Worm (Caenorhabditis elegans) whole organism, L3 larva: ENCODE results near the gene rbm-42.
A peak's percentile ranks its signal among the peaks of the same experiment; 100 is the strongest.

Source experiments
- R02D3.7 ChIP-seq: fragments of 150-350 bp; optimal IDR thresholded peaks from 2 replicates; lab custom pipeline; 2014; ENCODE audit warnings: missing biosample characterization, missing genetic modification characterization
- ama-1 ChIP-seq: fragments of 150-350 bp; optimal IDR thresholded peaks from 2 replicates; lab custom pipeline; 2018
- ceh-16 ChIP-seq: sonication (generic microtip); optimal IDR thresholded peaks from 2 replicates; lab custom pipeline; 2017; ENCODE audit warnings: missing biosample characterization, missing genetic modification characterization
- ceh-28 ChIP-seq: fragments of 150-350 bp; optimal IDR thresholded peaks from 2 replicates; lab custom pipeline; 2014; ENCODE audit warnings: missing biosample characterization, missing genetic modification reagents, missing genetic modification characterization
- ceh-82 ChIP-seq: fragments of 150-350 bp; optimal IDR thresholded peaks from 2 replicates; lab custom pipeline; 2014; ENCODE audit warnings: missing biosample characterization, missing genetic modification characterization
- ceh-9 ChIP-seq: sonication (generic microtip); optimal IDR thresholded peaks from 2 replicates; lab custom pipeline; 2018; ENCODE audit warnings: missing biosample characterization, missing genetic modification characterization
- daf-12 ChIP-seq: fragments of 150-350 bp; optimal IDR thresholded peaks from 2 replicates; lab custom pipeline; 2014; ENCODE audit warnings: missing biosample characterization, missing genetic modification reagents, missing genetic modification characterization
- egl-27 ChIP-seq: sonication (generic microtip); optimal IDR thresholded peaks from 4 replicates; lab custom pipeline; 2017; ENCODE audit warnings: missing biosample characterization, missing genetic modification reagents, missing genetic modification characterization
- elt-1 ChIP-seq: fragments of 150-350 bp; optimal IDR thresholded peaks from 2 replicates; lab custom pipeline; 2014; ENCODE audit warnings: missing biosample characterization, missing genetic modification characterization
- elt-2 ChIP-seq: sonication (generic microtip); optimal IDR thresholded peaks from 2 replicates; lab custom pipeline; 2016; ENCODE audit warnings: missing genetic modification reagents, mild to moderate bottlenecking, missing genetic modification characterization, missing compliant biosample characterization
- elt-3 ChIP-seq, 3 experiments: fragments of 150-350 bp in 1 of 3; sonication (generic microtip) in 2 of 3; optimal IDR thresholded peaks; 2 replicates in 2 of 3; 4 replicates in 1 of 3; lab custom pipeline; 2014 to 2017; ENCODE audit warnings: missing biosample characterization in 3 of 3, missing genetic modification characterization in 3 of 3
- fkh-2 ChIP-seq: fragments of 150-350 bp; optimal IDR thresholded peaks from 2 replicates; lab custom pipeline; 2014; ENCODE audit warnings: missing biosample characterization, missing genetic modification reagents, missing genetic modification characterization
- fos-1 ChIP-seq: fragments of 150-350 bp; optimal IDR thresholded peaks from 2 replicates; lab custom pipeline; 2014; ENCODE audit warnings: missing biosample characterization, missing genetic modification characterization
- hmg-11 ChIP-seq: sonication (generic microtip); optimal IDR thresholded peaks from 2 replicates; lab custom pipeline; 2016; ENCODE audit warnings: missing genetic modification characterization, missing compliant biosample characterization
- jun-1 ChIP-seq: fragments of 150-350 bp; optimal IDR thresholded peaks from 2 replicates; lab custom pipeline; 2014; ENCODE audit warnings: missing biosample characterization, missing genetic modification reagents, missing genetic modification characterization
- lin-15B ChIP-seq: fragments of 150-350 bp; optimal IDR thresholded peaks from 2 replicates; lab custom pipeline; 2014; ENCODE audit warnings: missing biosample characterization, missing genetic modification characterization
- lin-39 ChIP-seq: fragments of 150-350 bp; optimal IDR thresholded peaks from 2 replicates; lab custom pipeline; 2018; ENCODE audit warnings: missing biosample characterization, missing genetic modification reagents, missing genetic modification characterization
- lsy-12 ChIP-seq: sonication (generic microtip); optimal IDR thresholded peaks from 2 replicates; lab custom pipeline; 2016; ENCODE audit warnings: mild to moderate bottlenecking, missing genetic modification characterization, missing compliant biosample characterization
- mdl-1 ChIP-seq: fragments of 150-350 bp; optimal IDR thresholded peaks from 2 replicates; lab custom pipeline; 2014; ENCODE audit warnings: missing biosample characterization, missing genetic modification characterization
- mml-1 ChIP-seq: fragments of 150-350 bp; sonication (generic microtip); optimal IDR thresholded peaks from 3 replicates; lab custom pipeline; 2014; ENCODE audit warnings: missing biosample characterization, missing genetic modification characterization
- nfya-1 ChIP-seq: sonication (generic microtip); optimal IDR thresholded peaks from 2 replicates; lab custom pipeline; 2017; ENCODE audit warnings: missing genetic modification characterization, mild to moderate bottlenecking, missing compliant biosample characterization, antibody characterized with exemption, moderate library complexity; ENCODE audit not compliant: insufficient read depth
- nhr-11 ChIP-seq: fragments of 150-350 bp; optimal IDR thresholded peaks from 2 replicates; lab custom pipeline; 2014; ENCODE audit warnings: missing biosample characterization, missing genetic modification characterization
- nhr-23 ChIP-seq: fragments of 150-350 bp; optimal IDR thresholded peaks from 2 replicates; lab custom pipeline; 2014; ENCODE audit warnings: missing biosample characterization, missing genetic modification reagents, missing genetic modification characterization
- nhr-237 ChIP-seq: fragments of 150-350 bp; optimal IDR thresholded peaks from 2 replicates; lab custom pipeline; 2014; ENCODE audit warnings: missing biosample characterization, missing genetic modification characterization
- nhr-25 ChIP-seq: sonication (generic microtip); optimal IDR thresholded peaks from 2 replicates; lab custom pipeline; 2017; ENCODE audit warnings: missing biosample characterization, missing genetic modification characterization
- nhr-28 ChIP-seq: fragments of 150-350 bp; optimal IDR thresholded peaks from 2 replicates; lab custom pipeline; 2014; ENCODE audit warnings: missing biosample characterization, missing genetic modification characterization
- nhr-43 ChIP-seq: sonication (generic microtip); optimal IDR thresholded peaks from 2 replicates; lab custom pipeline; 2016; ENCODE audit warnings: mild to moderate bottlenecking, missing genetic modification characterization, missing compliant biosample characterization; ENCODE audit not compliant: poor library complexity, severe bottlenecking
- nhr-67 ChIP-seq: fragments of 150-350 bp; optimal IDR thresholded peaks from 2 replicates; lab custom pipeline; 2014; ENCODE audit warnings: missing biosample characterization, missing genetic modification characterization
- nhr-76 ChIP-seq: fragments of 150-350 bp; sonication (generic microtip); optimal IDR thresholded peaks from 5 replicates; lab custom pipeline; 2014; ENCODE audit warnings: missing biosample characterization, missing genetic modification characterization
- nhr-77 ChIP-seq: fragments of 150-350 bp; optimal IDR thresholded peaks from 2 replicates; lab custom pipeline; 2014; ENCODE audit warnings: missing biosample characterization, missing genetic modification characterization
- pha-4 ChIP-seq: fragments of 150-350 bp; optimal IDR thresholded peaks from 2 replicates; lab custom pipeline; 2014; ENCODE audit warnings: missing biosample characterization, missing genetic modification reagents, missing genetic modification characterization
- pqm-1 ChIP-seq: fragments of 150-350 bp; optimal IDR thresholded peaks from 2 replicates; lab custom pipeline; 2017; ENCODE audit warnings: missing biosample characterization, missing genetic modification characterization, inconsistent platforms
- skn-1 ChIP-seq: fragments of 150-350 bp; optimal IDR thresholded peaks from 2 replicates; lab custom pipeline; 2014; ENCODE audit warnings: missing biosample characterization, missing genetic modification characterization
- snpc-4 ChIP-seq: fragments of 150-350 bp; optimal IDR thresholded peaks from 2 replicates; lab custom pipeline; 2014; ENCODE audit warnings: missing biosample characterization, missing genetic modification characterization
- tbx-2 ChIP-seq: sonication (generic microtip); optimal IDR thresholded peaks from 2 replicates; lab custom pipeline; 2016; ENCODE audit warnings: mild to moderate bottlenecking, missing genetic modification characterization, missing compliant biosample characterization
- unc-39 ChIP-seq: sonication (generic microtip); optimal IDR thresholded peaks from 4 replicates; lab custom pipeline; 2017; ENCODE audit warnings: missing biosample characterization, missing genetic modification characterization
- unc-62 ChIP-seq: fragments of 150-350 bp; sonication (generic microtip); optimal IDR thresholded peaks from 4 replicates; lab custom pipeline; 2014; ENCODE audit warnings: missing biosample characterization, missing genetic modification reagents, missing genetic modification characterization
- ztf-11 ChIP-seq: fragments of 150-350 bp; optimal IDR thresholded peaks from 2 replicates; lab custom pipeline; 2014; ENCODE audit warnings: missing biosample characterization, missing genetic modification characterization
- ztf-4 ChIP-seq: fragments of 150-350 bp; optimal IDR thresholded peaks from 2 replicates; lab custom pipeline; 2014; ENCODE audit warnings: missing biosample characterization, missing genetic modification characterization

The rbm-42 gene

ce11 chrIII:5200349-5200748 is 47.3 kb upstream of the rbm-42 start:
- peak; percentile 49 for TF ChIP-seq elt-2 (tag; lab: Kevin White, UChicago)
- peak; percentile 52 for TF ChIP-seq pqm-1 (tag; lab: Kevin White, UChicago)
- TF ChIP-seq ceh-82 (tag; lab: Kevin White, UChicago) = no peak
- no peak for TF ChIP-seq mdl-1
- TF ChIP-seq jun-1 (tag; lab: Kevin White, UChicago) = peak; percentile 38
- no peak for TF ChIP-seq nhr-67
- no peak for TF ChIP-seq ceh-28
- TF ChIP-seq pha-4 (tag; lab: Kevin White, UChicago) = peak; percentile 68
- TF ChIP-seq ztf-4 = no peak
- TF ChIP-seq, all 47 proteins: peak for 4

ce11 chrIII:5199577-5199976 is 46.5 kb upstream of the rbm-42 start, which contains the start of gene emb-8:
Gene emb-8, minus strand, starts transcription at chrIII:5199677.
- TF ChIP-seq ztf-4 = no peak
- no peak for TF ChIP-seq nhr-76 (tag; lab: Kevin White, UChicago)
- no peak for TF ChIP-seq nhr-25 (tag; lab: Kevin White, UChicago)
- TF ChIP-seq pqm-1 (tag; lab: Kevin White, UChicago) = no peak
- TF ChIP-seq nhr-11 = no peak
- no peak for TF ChIP-seq skn-1 (tag; lab: Kevin White, UChicago)
- no peak for TF ChIP-seq ceh-9 (tag; lab: Kevin White, UChicago)
- no peak for TF ChIP-seq elt-1
- no peak for TF ChIP-seq lin-39 (tag; lab: Kevin White, UChicago)
- no peak for TF ChIP-seq unc-39
- TF ChIP-seq fos-1 (tag; lab: Kevin White, UChicago) = no peak
- TF ChIP-seq nhr-77 (tag; lab: Kevin White, UChicago) = no peak
- no peak for TF ChIP-seq jun-1 (tag; lab: Kevin White, UChicago)
- TF ChIP-seq, all 47 proteins: peak for 0

- peak; percentile 31 for TF ChIP-seq nhr-25 (tag; lab: Kevin White, UChicago)
- TF ChIP-seq ceh-16 (tag; lab: Kevin White, UChicago) = no peak
- peak; percentile 69 for TF ChIP-seq ama-1 (lab: Kevin White, UChicago)
- peak; percentile 19 for TF ChIP-seq nhr-43 (tag; lab: Kevin White, UChicago)
- TF ChIP-seq lsy-12 (tag; lab: Kevin White, UChicago) = no peak
- peak; percentile 52 for TF ChIP-seq elt-2 (tag; lab: Kevin White, UChicago)
- no peak for TF ChIP-seq mml-1 (tag; lab: Kevin White, UChicago)
- peak in 1 of 3 experiments; percentile 71 for TF ChIP-seq elt-3 (tag; optimal IDR thresholded peaks at IDR 0.05; lab: Kevin White, UChicago)
Observed at ce11 chrIII:5196298-5197045, 43.4 kb upstream of the rbm-42 start.

ce11 chrIII:5195690-5196089 is 42.7 kb upstream of the rbm-42 start, which contains the start of gene moc-6:
Gene moc-6, plus strand, starts transcription at chrIII:5195990.
- TF ChIP-seq ceh-28 = peak; percentile 12
- no peak for TF ChIP-seq jun-1 (tag; lab: Kevin White, UChicago)

- TF ChIP-seq pha-4 (tag; lab: Kevin White, UChicago) (peak; percentile 3), ztf-4 (no peak)
Observed at ce11 chrIII:5193266-5193665, 40.2 kb upstream of the rbm-42 start.

- TF ChIP-seq ztf-11 (tag; lab: Kevin White, UChicago) (no peak), skn-1 (tag; lab: Kevin White, UChicago) (no peak), ceh-9 (tag; lab: Kevin White, UChicago) (no peak), mml-1 (tag; lab: Kevin White, UChicago) (no peak), mdl-1 (no peak), snpc-4 (peak; percentile 31), jun-1 (tag; lab: Kevin White, UChicago) (no peak), lin-39 (tag; lab: Kevin White, UChicago) (no peak), elt-2 (tag; lab: Kevin White, UChicago) (peak; percentile 9), nhr-25 (tag; lab: Kevin White, UChicago) (no peak), elt-1 (no peak), ceh-82 (tag; lab: Kevin White, UChicago) (no peak), ceh-28 (no peak), unc-39 (no peak), fkh-2 (tag; lab: Kevin White, UChicago) (no peak), elt-3 (tag; optimal IDR thresholded peaks at IDR 0.05; lab: Kevin White, UChicago) (no peak), hmg-11 (tag; lab: Kevin White, UChicago) (peak; percentile 3), R02D3.7 (tag; lab: Kevin White, UChicago) (no peak), lsy-12 (tag; lab: Kevin White, UChicago) (no peak), nhr-28 (tag; lab: Kevin White, UChicago) (no peak), egl-27 (no peak), ama-1 (lab: Kevin White, UChicago) (no peak), tbx-2 (tag; lab: Kevin White, UChicago) (no peak), nhr-23 (tag; lab: Kevin White, UChicago) (peak; percentile 52), nhr-237 (tag; lab: Kevin White, UChicago) (no peak), unc-62 (no peak), lin-15B (tag; lab: Kevin White, UChicago) (peak; percentile 83), daf-12 (tag; lab: Kevin White, UChicago) (no peak), nfya-1 (tag; lab: Kevin White, UChicago) (peak; percentile 0)
Observed at ce11 chrIII:5190671-5191174, 37.7 kb upstream of the rbm-42 start, which contains the start of gene hira-1. Gene hira-1, plus strand, starts transcription at chrIII:5191124.
